Fruit fly (Drosophila melanogaster) whole organism, embryonic: ENCODE data around the gene p23.

ENCODE experiments used
- Bteb2 ChIP-seq: fragments of 200-800 bp; sonication (Bioruptor generic); optimal IDR thresholded peaks from 2 replicates; lab custom pipeline; 2016; ENCODE audit warnings: missing biosample characterization, missing genetic modification characterization
- CG10462 ChIP-seq: fragments of 200-800 bp; sonication (Bioruptor generic); optimal IDR thresholded peaks from 2 replicates; lab custom pipeline; 2016; ENCODE audit warnings: missing biosample characterization, missing genetic modification characterization
- CG11093 ChIP-seq: fragments of 200-800 bp; sonication (Bioruptor generic); IDR thresholded peaks from 3 replicates; pipeline ENCODE4 v1.3.6; 2022; ENCODE audit warnings: missing biosample characterization, missing genetic modification characterization
- CG12659 ChIP-seq: fragments of 200-800 bp; sonication (Bioruptor generic); optimal IDR thresholded peaks from 3 replicates; lab custom pipeline; 2017; ENCODE audit warnings: mild to moderate bottlenecking, missing biosample characterization, missing genetic modification reagents, missing genetic modification characterization
- CG13287 ChIP-seq: fragments of 200-800 bp; sonication (Bioruptor generic); IDR thresholded peaks from 2 replicates; pipeline ENCODE4 v1.3.6; 2022; ENCODE audit warnings: missing biosample characterization, missing genetic modification characterization; ENCODE audit not compliant: partially characterized antibody
- CG13775 ChIP-seq: fragments of 200-800 bp; sonication (Bioruptor generic); optimal IDR thresholded peaks from 3 replicates; lab custom pipeline; 2017; ENCODE audit warnings: missing biosample characterization, mild to moderate bottlenecking, missing genetic modification characterization
- CG14965 ChIP-seq: fragments of 200-800 bp; sonication (Bioruptor generic); optimal IDR thresholded peaks from 2 replicates; lab custom pipeline; 2016; ENCODE audit warnings: missing biosample characterization, missing genetic modification characterization, borderline replicate concordance
- CG16863 ChIP-seq: fragments of 200-800 bp; sonication (Bioruptor generic); optimal IDR thresholded peaks from 3 replicates; lab custom pipeline; 2016; ENCODE audit warnings: missing biosample characterization, missing genetic modification characterization
- CG2199 ChIP-seq: fragments of 200-800 bp; sonication (Bioruptor generic); IDR thresholded peaks from 3 replicates; pipeline ENCODE4 v1.3.6; 2022; ENCODE audit warnings: missing biosample characterization, missing genetic modification characterization
- CG31365 ChIP-seq: fragments of 200-800 bp; sonication (Bioruptor generic); optimal IDR thresholded peaks from 2 replicates; lab custom pipeline; 2018; ENCODE audit warnings: missing biosample characterization, mild to moderate bottlenecking, missing genetic modification characterization
- CG33213 ChIP-seq: fragments of 200-800 bp; sonication (Bioruptor generic); optimal IDR thresholded peaks from 3 replicates; lab custom pipeline; 2016; ENCODE audit warnings: missing biosample characterization, missing genetic modification characterization
- CG34422 ChIP-seq: fragments of 200-800 bp; sonication (Bioruptor generic); IDR thresholded peaks from 3 replicates; pipeline ENCODE4 v1.3.6; 2022; ENCODE audit warnings: missing biosample characterization, missing genetic modification characterization
- CG3838 ChIP-seq: fragments of 200-800 bp; sonication (Bioruptor generic); optimal IDR thresholded peaks from 3 replicates; lab custom pipeline; 2016; ENCODE audit warnings: missing biosample characterization, missing genetic modification characterization
- CG3847 ChIP-seq: fragments of 200-800 bp; sonication (Bioruptor generic); IDR thresholded peaks from 2 replicates; pipeline ENCODE4 v1.3.6; 2022; ENCODE audit warnings: missing biosample characterization, missing genetic modification characterization
- CG4854 ChIP-seq: fragments of 200-800 bp; sonication (Bioruptor generic); optimal IDR thresholded peaks from 2 replicates; lab custom pipeline; 2016; ENCODE audit warnings: missing biosample characterization, missing genetic modification characterization, inconsistent platforms
- CG6813 ChIP-seq: fragments of 200-800 bp; sonication (Bioruptor generic); optimal IDR thresholded peaks from 2 replicates; lab custom pipeline; 2017; ENCODE audit warnings: missing biosample characterization, missing genetic modification characterization, mild to moderate bottlenecking, moderate library complexity, missing genetic modification reagents
- CG7745 ChIP-seq: fragments of 200-800 bp; sonication (Bioruptor generic); optimal IDR thresholded peaks from 2 replicates; lab custom pipeline; 2018; ENCODE audit warnings: missing biosample characterization, mild to moderate bottlenecking, missing genetic modification characterization, moderate library complexity
- CG7839 ChIP-seq: fragments of 200-800 bp; sonication (Bioruptor generic); optimal IDR thresholded peaks from 3 replicates; lab custom pipeline; 2018; ENCODE audit warnings: missing biosample characterization, mild to moderate bottlenecking, missing genetic modification characterization, moderate library complexity
- CG9817 ChIP-seq: fragments of 200-800 bp; sonication (Bioruptor generic); optimal IDR thresholded peaks from 2 replicates; lab custom pipeline; 2018; ENCODE audit warnings: missing biosample characterization, mild to moderate bottlenecking, missing genetic modification characterization, moderate library complexity
- H15 ChIP-seq: fragments of 200-800 bp; sonication (Bioruptor generic); IDR thresholded peaks from 3 replicates; pipeline ENCODE4 v1.3.6; 2022; ENCODE audit warnings: missing biosample characterization, missing genetic modification characterization
- H2.0 ChIP-seq: fragments of 200-800 bp; sonication (Bioruptor generic); IDR thresholded peaks from 2 replicates; pipeline ENCODE4 v1.3.6; 2022; ENCODE audit warnings: missing biosample characterization, missing genetic modification characterization
- HHEX ChIP-seq: fragments of 200-800 bp; sonication (Bioruptor generic); optimal IDR thresholded peaks from 3 replicates; lab custom pipeline; 2017; ENCODE audit warnings: missing biosample characterization, mild to moderate bottlenecking, missing genetic modification characterization, missing genetic modification reagents
- MESR4 ChIP-seq: fragments of 200-800 bp; sonication (Bioruptor generic); optimal IDR thresholded peaks from 2 replicates; lab custom pipeline; 2018; ENCODE audit warnings: missing biosample characterization, mild to moderate bottlenecking, missing genetic modification characterization, moderate library complexity
- Neu2 ChIP-seq: fragments of 200-800 bp; sonication (Bioruptor generic); optimal IDR thresholded peaks from 3 replicates; lab custom pipeline; 2016; ENCODE audit warnings: missing biosample characterization, missing genetic modification characterization, borderline replicate concordance
- NfI ChIP-seq: fragments of 200-800 bp; sonication (Bioruptor generic); optimal IDR thresholded peaks from 3 replicates; lab custom pipeline; 2018; ENCODE audit warnings: missing biosample characterization, mild to moderate bottlenecking, missing genetic modification characterization, moderate library complexity
- Oaz ChIP-seq: fragments of 200-800 bp; sonication (Bioruptor generic); IDR thresholded peaks from 2 replicates; pipeline ENCODE4 v1.3.6; 2022; ENCODE audit warnings: missing biosample characterization, missing genetic modification characterization
- Ptx1 ChIP-seq: fragments of 200-800 bp; sonication (Bioruptor generic); IDR thresholded peaks from 2 replicates; pipeline ENCODE4 v1.3.6; 2022; ENCODE audit warnings: missing biosample characterization, missing genetic modification characterization
- Sin3A ChIP-seq: fragments of >200 bp; optimal IDR thresholded peaks from 2 replicates; lab custom pipeline; 2018
- TFAM ChIP-seq: fragments of 200-800 bp; sonication (Bioruptor generic); optimal IDR thresholded peaks from 2 replicates; lab custom pipeline; 2017; ENCODE audit warnings: missing biosample characterization, missing genetic modification characterization, inconsistent platforms
- Taf1 ChIP-seq: fragments of 200-800 bp; sonication (Bioruptor generic); IDR thresholded peaks from 2 replicates; pipeline ENCODE4 v1.3.6; 2022; ENCODE audit warnings: missing biosample characterization, missing genetic modification characterization
- Xbp1 ChIP-seq: fragments of 200-800 bp; sonication (Bioruptor generic); optimal IDR thresholded peaks from 3 replicates; lab custom pipeline; 2016; ENCODE audit warnings: missing biosample characterization, mild to moderate bottlenecking, missing genetic modification characterization
- ap ChIP-seq: fragments of 200-800 bp; sonication (Bioruptor generic); IDR thresholded peaks from 2 replicates; pipeline ENCODE4 v1.3.6; 2022; ENCODE audit warnings: missing biosample characterization, missing genetic modification characterization
- chm ChIP-seq: fragments of 200-800 bp; sonication (Bioruptor generic); IDR thresholded peaks from 2 replicates; pipeline ENCODE4 v1.3.6; 2022; ENCODE audit warnings: missing biosample characterization, missing genetic modification characterization
- dm ChIP-seq: fragments of 200-800 bp; sonication (Bioruptor generic); optimal IDR thresholded peaks from 3 replicates; lab custom pipeline; 2016; ENCODE audit warnings: missing biosample characterization, missing genetic modification characterization
- exex ChIP-seq: fragments of 200-800 bp; sonication (Bioruptor generic); optimal IDR thresholded peaks from 4 replicates; lab custom pipeline; 2018; ENCODE audit warnings: missing biosample characterization, mild to moderate bottlenecking, missing genetic modification characterization, moderate library complexity
- fd64A ChIP-seq: fragments of 200-800 bp; sonication (Bioruptor generic); optimal IDR thresholded peaks from 3 replicates; lab custom pipeline; 2018; ENCODE audit warnings: missing biosample characterization, mild to moderate bottlenecking, missing genetic modification characterization
- ftz-f1 ChIP-seq: fragments of 200-800 bp; sonication (Bioruptor generic); optimal IDR thresholded peaks from 2 replicates; lab custom pipeline; 2016; ENCODE audit warnings: missing biosample characterization, missing genetic modification characterization
- gro ChIP-seq: fragments of 200-800 bp; sonication (Bioruptor generic); optimal IDR thresholded peaks from 2 replicates; lab custom pipeline; 2016; ENCODE audit warnings: missing biosample characterization, missing genetic modification characterization
- ham ChIP-seq: fragments of 200-800 bp; sonication (Bioruptor generic); IDR thresholded peaks from 2 replicates; pipeline ENCODE4 v1.3.6; 2022; ENCODE audit warnings: missing biosample characterization, missing genetic modification characterization
- hbn ChIP-seq: fragments of 200-800 bp; sonication (Bioruptor generic); IDR thresholded peaks from 2 replicates; pipeline ENCODE4 v1.3.6; 2022; ENCODE audit warnings: missing biosample characterization, missing genetic modification characterization; ENCODE audit not compliant: partially characterized antibody
- jumu ChIP-seq: fragments of 200-800 bp; sonication (Bioruptor generic); optimal IDR thresholded peaks from 3 replicates; lab custom pipeline; 2016; ENCODE audit warnings: missing biosample characterization, missing genetic modification characterization
- kah ChIP-seq: fragments of 200-800 bp; sonication (Bioruptor generic); optimal IDR thresholded peaks from 2 replicates; lab custom pipeline; 2018; ENCODE audit warnings: missing biosample characterization, mild to moderate bottlenecking, missing genetic modification characterization
- maf-S ChIP-seq: fragments of 200-800 bp; sonication (Bioruptor generic); optimal IDR thresholded peaks from 2 replicates; lab custom pipeline; 2016; ENCODE audit warnings: missing biosample characterization, missing genetic modification characterization
- otp ChIP-seq: fragments of 200-800 bp; sonication (Bioruptor generic); IDR thresholded peaks from 3 replicates; pipeline ENCODE4, ENCODE4 v1.3.6; 2022; ENCODE audit warnings: missing biosample characterization, missing genetic modification characterization
- pan ChIP-seq, 4 experiments: fragments of >200 bp in 3 of 4; fragments of 200-800 bp in 1 of 4; sonication (Bioruptor generic) in 1 of 4; optimal IDR thresholded peaks in 3 of 4; IDR thresholded peaks in 1 of 4; 2 replicates each; pipeline versions ENCODE4 v1.3.6 to Lab custom; 2017 to 2022; ENCODE audit warnings: missing biosample characterization in 2 of 4, missing genetic modification characterization in 2 of 4, mixed read lengths in 1 of 4
- sens ChIP-seq: fragments of 200-800 bp; sonication (Bioruptor generic); peaks from one replicate; lab custom pipeline; 2016; ENCODE audit warnings: missing biosample characterization, missing genetic modification characterization
- seq ChIP-seq: fragments of 200-800 bp; sonication (Bioruptor generic); IDR thresholded peaks from 2 replicates; pipeline ENCODE4 v1.3.6; 2022; ENCODE audit warnings: missing biosample characterization, missing genetic modification characterization
- tap ChIP-seq: fragments of 200-800 bp; optimal IDR thresholded peaks from 3 replicates; lab custom pipeline; 2019; ENCODE audit warnings: missing biosample characterization, mild to moderate bottlenecking, missing genetic modification characterization, moderate library complexity
- tgo ChIP-seq: fragments of 200-800 bp; sonication (Bioruptor generic); IDR thresholded peaks from 3 replicates; pipeline ENCODE4 v1.3.6; 2022; ENCODE audit warnings: missing biosample characterization, missing genetic modification characterization
- unpg ChIP-seq: fragments of 200-800 bp; sonication (Bioruptor generic); optimal IDR thresholded peaks from 3 replicates; lab custom pipeline; 2018; ENCODE audit warnings: missing biosample characterization, mild to moderate bottlenecking, missing genetic modification characterization, moderate library complexity

Gene p23

dm6 chr3R:9677734-9678341 is at the start of gene p23 (continued):
- TF ChIP-seq H2.0 (GFP tag; lab: Robert Waterston, UW) (no peak), CG14965 (GFP tag; lab: Kevin White, UChicago) (no peak), Neu2 (GFP tag; lab: Kevin White, UChicago) (no peak), CG33213 (GFP tag; lab: Kevin White, UChicago) (peak; percentile 69), maf-S (GFP tag; lab: Kevin White, UChicago) (no peak), CG7839 (tag; lab: Kevin White, UChicago) (no peak), Xbp1 (GFP tag; lab: Kevin White, UChicago) (peak; percentile 10), CG2199 (GFP tag; lab: Robert Waterston, UW) (peak; percentile 52; the same call in 1 of the 3 replicates), TFAM (no peak), CG13775 (GFP tag; lab: Kevin White, UChicago) (no peak), CG6813 (GFP tag; lab: Kevin White, UChicago) (no peak), kah (GFP tag; lab: Kevin White, UChicago) (no peak), MESR4 (GFP tag; lab: Kevin White, UChicago) (peak; percentile 94), CG10462 (GFP tag; lab: Kevin White, UChicago) (no peak), Sin3A (lab: Kevin White, UChicago) (peak; percentile 57), Bteb2 (no peak), H15 (GFP tag; lab: Robert Waterston, UW) (no peak), CG3847 (GFP tag; lab: Robert Waterston, UW) (peak; percentile 81), NfI (GFP tag; lab: Kevin White, UChicago) (peak; percentile 9), Taf1 (GFP tag; lab: Robert Waterston, UW) (no peak), tap (tag; lab: Kevin White, UChicago) (no peak), chm (peak; percentile 44; the same call in 1 of the 2 replicates), CG34422 (GFP tag; lab: Robert Waterston, UW) (peak; percentile 73; the same call in 1 of the 3 replicates), CG12659 (GFP tag; lab: Kevin White, UChicago) (peak; percentile 66), hbn (GFP tag; lab: Robert Waterston, UW) (0 out of 2 replicates have a peak, but pooled peaks have one; percentile 40), exex (tag; lab: Kevin White, UChicago) (no peak), otp (GFP tag; lab: Robert Waterston, UW) (no peak), Ptx1 (no peak), unpg (no peak), CG4854 (GFP tag; lab: Kevin White, UChicago) (no peak), ftz-f1 (GFP tag; lab: Kevin White, UChicago) (no peak), tgo (GFP tag; lab: Robert Waterston, UW) (no peak), CG3838 (GFP tag; lab: Kevin White, UChicago) (no peak), seq (GFP tag; lab: Robert Waterston, UW) (no peak), HHEX (GFP tag; lab: Kevin White, UChicago) (no peak), ap (GFP tag; lab: Robert Waterston, UW) (no peak), sens (GFP tag; lab: Kevin White, UChicago) (peak; percentile 62), jumu (no peak), CG11093 (GFP tag; lab: Robert Waterston, UW) (no peak), pan (optimal IDR thresholded peaks at IDR 0.05; lab: Kevin White, UChicago) (no peak), pan (GFP tag; optimal IDR thresholded peaks at IDR 0.05 in 1 of 2, IDR thresholded peaks at IDR 0.05 in 1 of 2) (no peak), CG9817 (tag; lab: Kevin White, UChicago) (no peak), Oaz (GFP tag; lab: Robert Waterston, UW) (no peak), CG7745 (tag; lab: Kevin White, UChicago) (no peak), CG13287 (peak; percentile 55; the same call in 1 of the 2 replicates), gro (GFP tag; lab: Kevin White, UChicago) (no peak), ham (no peak), dm (GFP tag; lab: Kevin White, UChicago) (peak; percentile 70), CG31365 (tag; lab: Kevin White, UChicago) (no peak), fd64A (GFP tag; lab: Kevin White, UChicago) (no peak), CG16863 (GFP tag; lab: Kevin White, UChicago) (no peak)
